Worm (Caenorhabditis elegans) whole organism, mixed stage, embryonic: ENCODE measurements around the gene memi-3.
A peak's percentile ranks its signal among the peaks of the same experiment; 100 is the strongest.
"Not testable (repeated sequence)": the region's sequence is repeated elsewhere in the genome, so short reads cannot be mapped to it uniquely, and the experiment has no call there.

Source experiments
- blmp-1 ChIP-seq: fragments of 150-350 bp; optimal IDR thresholded peaks from 2 replicates; lab custom pipeline; 2014; ENCODE audit warnings: missing biosample characterization, missing genetic modification characterization
- lin-13 ChIP-seq: fragments of 150-350 bp; optimal IDR thresholded peaks from 2 replicates; lab custom pipeline; 2014; ENCODE audit warnings: missing biosample characterization, missing genetic modification characterization

DNA sequence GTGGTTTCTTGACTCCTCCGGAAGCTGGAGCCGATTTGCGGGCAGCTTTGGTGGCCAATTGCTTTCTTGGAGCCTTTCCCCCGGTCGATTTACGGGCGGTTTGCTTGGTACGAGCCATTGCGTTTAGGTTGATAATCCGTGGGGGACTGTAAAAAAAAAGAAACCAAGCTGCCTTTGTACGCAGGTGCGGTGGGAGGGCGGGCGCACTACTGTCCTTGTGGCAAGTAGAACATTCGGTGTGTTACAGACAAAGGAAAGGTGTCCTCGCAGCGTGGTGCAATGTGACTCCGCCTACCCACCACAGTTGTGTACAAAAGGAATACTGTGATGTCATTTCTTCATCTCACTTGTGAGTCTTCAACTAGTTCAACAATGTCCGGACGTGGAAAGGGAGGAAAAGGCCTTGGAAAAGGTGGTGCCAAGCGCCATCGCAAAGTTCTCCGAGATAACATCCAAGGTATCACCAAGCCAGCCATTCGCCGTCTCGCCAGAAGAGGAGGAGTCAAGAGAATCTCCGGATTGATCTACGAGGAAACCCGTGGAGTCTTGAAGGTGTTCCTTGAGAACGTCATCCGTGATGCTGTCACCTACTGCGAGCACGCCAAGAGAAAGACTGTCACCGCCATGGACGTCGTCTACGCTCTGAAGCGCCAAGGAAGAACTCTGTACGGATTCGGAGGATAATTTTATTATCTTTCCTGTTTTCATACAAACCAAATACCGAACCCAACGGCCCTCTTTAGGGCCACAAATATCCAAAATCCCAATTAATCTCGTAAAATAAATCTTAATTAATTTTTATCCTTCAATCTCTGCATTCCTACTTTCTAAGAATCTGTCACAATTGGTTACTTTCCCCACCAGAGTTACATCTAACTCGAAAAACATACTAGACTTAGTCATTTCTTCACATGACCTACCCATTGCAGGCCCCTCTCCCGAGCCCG is 3.9 kb upstream of the memi-3 start, which contains the start of the genes his-63 and his-64:
- peak; percentile 31 for TF ChIP-seq lin-13 (tag; lab: Kevin White, UChicago)
- not testable (repeated sequence) for TF ChIP-seq blmp-1 (tag; lab: Kevin White, UChicago)
